Worm (Caenorhabditis elegans) whole organism, late embryonic: Measurements from ENCODE around the gene ndua-12.
"Not testable (repeated sequence)": the region's sequence is repeated elsewhere in the genome, so short reads cannot be mapped to it uniquely, and the experiment has no call there.

Experiments
- C08G9.2 ChIP-seq: sonication (generic microtip); optimal IDR thresholded peaks from 2 replicates; lab custom pipeline; 2016; ENCODE audit warnings: mild to moderate bottlenecking, missing genetic modification characterization, moderate library complexity, missing compliant biosample characterization
- F13H6.1 ChIP-seq: sonication (generic microtip); optimal IDR thresholded peaks from 2 replicates; lab custom pipeline; 2016; ENCODE audit warnings: missing genetic modification characterization, missing compliant biosample characterization
- Y22D7AL.16 ChIP-seq: sonication (generic microtip); optimal IDR thresholded peaks from 2 replicates; lab custom pipeline; 2016; ENCODE audit warnings: missing genetic modification characterization, missing compliant biosample characterization
- ahr-1 ChIP-seq: sonication (generic microtip); optimal IDR thresholded peaks from 2 replicates; lab custom pipeline; 2016; ENCODE audit warnings: missing genetic modification characterization, missing compliant biosample characterization
- ama-1 ChIP-seq: fragments of 150-350 bp; optimal IDR thresholded peaks from 2 replicates; lab custom pipeline; 2014
- ceh-14 ChIP-seq: sonication (generic microtip); optimal IDR thresholded peaks from 2 replicates; lab custom pipeline; 2016; ENCODE audit warnings: missing genotype, missing genetic modification characterization, missing compliant biosample characterization
- ceh-18 ChIP-seq: sonication (generic microtip); optimal IDR thresholded peaks from 2 replicates; lab custom pipeline; 2016; ENCODE audit warnings: missing genetic modification characterization, missing compliant biosample characterization
- ceh-19 ChIP-seq: fragments of 200-800 bp; sonication (Bioruptor generic); optimal IDR thresholded peaks from 2 replicates; lab custom pipeline; 2018; ENCODE audit warnings: mild to moderate bottlenecking, missing genetic modification characterization, missing compliant biosample characterization
- ceh-22 ChIP-seq: sonication (generic microtip); optimal IDR thresholded peaks from 2 replicates; lab custom pipeline; 2017; ENCODE audit warnings: missing biosample characterization, missing genetic modification characterization
- ceh-30 ChIP-seq: fragments of 150-350 bp; optimal IDR thresholded peaks from 2 replicates; lab custom pipeline; 2014; ENCODE audit warnings: missing biosample characterization, missing genetic modification characterization
- ceh-48 ChIP-seq: sonication (generic microtip); optimal IDR thresholded peaks from 2 replicates; lab custom pipeline; 2016; ENCODE audit warnings: missing genetic modification characterization, inconsistent platforms, missing compliant biosample characterization
- ceh-6 ChIP-seq: fragments of 200-800 bp; sonication (Bioruptor generic); optimal IDR thresholded peaks from 2 replicates; lab custom pipeline; 2018; ENCODE audit warnings: mild to moderate bottlenecking, missing genetic modification characterization, missing compliant biosample characterization
- che-1 ChIP-seq: sonication (generic microtip); optimal IDR thresholded peaks from 2 replicates; lab custom pipeline; 2016; ENCODE audit warnings: mild to moderate bottlenecking, missing genetic modification characterization, missing compliant biosample characterization
- dve-1 ChIP-seq: sonication (generic microtip); optimal IDR thresholded peaks from 2 replicates; lab custom pipeline; 2017; ENCODE audit warnings: antibody characterized with exemption, mild to moderate bottlenecking, missing genetic modification characterization, missing compliant biosample characterization
- elt-2 ChIP-seq: sonication (generic microtip); optimal IDR thresholded peaks from 2 replicates; lab custom pipeline; 2016; ENCODE audit warnings: missing genetic modification reagents, missing genetic modification characterization, missing compliant biosample characterization
- elt-4 ChIP-seq: sonication (generic microtip); optimal IDR thresholded peaks from 2 replicates; lab custom pipeline; 2016; ENCODE audit warnings: missing genetic modification characterization, missing compliant biosample characterization
- ets-4 ChIP-seq: sonication (generic microtip); optimal IDR thresholded peaks from 2 replicates; lab custom pipeline; 2016; ENCODE audit warnings: missing genetic modification characterization, missing compliant biosample characterization
- fax-1 ChIP-seq: sonication (generic microtip); optimal IDR thresholded peaks from 2 replicates; lab custom pipeline; 2016; ENCODE audit warnings: missing genotype, missing genetic modification characterization, missing compliant biosample characterization
- fkh-10 ChIP-seq: fragments of 150-350 bp; optimal IDR thresholded peaks from 2 replicates; lab custom pipeline; 2014; ENCODE audit warnings: missing biosample characterization, missing genetic modification reagents, missing genetic modification characterization
- fkh-6 ChIP-seq: sonication (generic microtip); optimal IDR thresholded peaks from 2 replicates; lab custom pipeline; 2016; ENCODE audit warnings: missing genetic modification characterization, missing compliant biosample characterization
- gmeb-2 ChIP-seq: sonication (generic microtip); optimal IDR thresholded peaks from 2 replicates; lab custom pipeline; 2016; ENCODE audit warnings: missing genetic modification characterization, inconsistent platforms, missing compliant biosample characterization
- hlh-30 ChIP-seq: sonication (generic microtip); optimal IDR thresholded peaks from 2 replicates; lab custom pipeline; 2017; ENCODE audit warnings: antibody characterized with exemption, missing genetic modification characterization, missing compliant biosample characterization; ENCODE audit not compliant: insufficient read depth
- hlh-6 ChIP-seq: sonication (generic microtip); optimal IDR thresholded peaks from 2 replicates; lab custom pipeline; 2016; ENCODE audit warnings: missing genotype, missing genetic modification characterization, missing compliant biosample characterization
- hlh-8 ChIP-seq: sonication (generic microtip); optimal IDR thresholded peaks from 2 replicates; lab custom pipeline; 2016; ENCODE audit warnings: missing genotype, missing genetic modification characterization, missing compliant biosample characterization
- lim-6 ChIP-seq: sonication (generic microtip); optimal IDR thresholded peaks from 2 replicates; lab custom pipeline; 2016; ENCODE audit warnings: missing genetic modification characterization, missing compliant biosample characterization
- madf-2 ChIP-seq: sonication (generic microtip); optimal IDR thresholded peaks from 2 replicates; lab custom pipeline; 2017; ENCODE audit warnings: missing genetic modification characterization, missing compliant biosample characterization
- mec-3 ChIP-seq: sonication (generic microtip); optimal IDR thresholded peaks from 2 replicates; lab custom pipeline; 2016; ENCODE audit warnings: borderline replicate concordance, missing genetic modification characterization, missing compliant biosample characterization
- nfya-1 ChIP-seq: sonication (generic microtip); optimal IDR thresholded peaks from 2 replicates; lab custom pipeline; 2017; ENCODE audit warnings: missing genetic modification characterization, mild to moderate bottlenecking, missing compliant biosample characterization, antibody characterized with exemption, moderate library complexity
- pax-1 ChIP-seq: fragments of 150-350 bp; optimal IDR thresholded peaks from 2 replicates; lab custom pipeline; 2014; ENCODE audit warnings: missing biosample characterization, missing genetic modification characterization
- pqm-1 ChIP-seq: sonication (generic microtip); optimal IDR thresholded peaks from 2 replicates; lab custom pipeline; 2016; ENCODE audit warnings: missing genetic modification characterization, missing compliant biosample characterization
- pros-1 ChIP-seq: fragments of 150-350 bp; optimal IDR thresholded peaks from 2 replicates; lab custom pipeline; 2014; ENCODE audit warnings: missing biosample characterization, missing genetic modification reagents, missing genetic modification characterization
- ref-2 ChIP-seq: sonication (generic microtip); optimal IDR thresholded peaks from 2 replicates; lab custom pipeline; 2016; ENCODE audit warnings: missing genetic modification characterization, missing compliant biosample characterization
- sdc-2 ChIP-seq: sonication (generic microtip); optimal IDR thresholded peaks from 2 replicates; lab custom pipeline; 2016; ENCODE audit warnings: missing genotype, missing genetic modification characterization, missing compliant biosample characterization
- syd-9 ChIP-seq: sonication (generic microtip); optimal IDR thresholded peaks from 2 replicates; lab custom pipeline; 2016; ENCODE audit warnings: mild to moderate bottlenecking, missing genetic modification characterization, moderate library complexity, missing compliant biosample characterization
- tbx-7 ChIP-seq: sonication (generic microtip); optimal IDR thresholded peaks from 2 replicates; lab custom pipeline; 2016; ENCODE audit warnings: missing genotype, missing genetic modification characterization, missing compliant biosample characterization
- unc-55 ChIP-seq: sonication (generic microtip); optimal IDR thresholded peaks from 2 replicates; lab custom pipeline; 2017; ENCODE audit warnings: missing biosample characterization, missing genetic modification reagents, missing genetic modification characterization
- ztf-16 ChIP-seq: sonication (generic microtip); optimal IDR thresholded peaks from 2 replicates; lab custom pipeline; 2017; ENCODE audit warnings: missing genetic modification characterization, missing compliant biosample characterization

ndua-12 gene

ce11 chrIV:2725784-2726183 is 6.2 kb upstream of the ndua-12 start, which contains the start of gene ubxn-2 (continued):
- TF ChIP-seq ceh-48 (tag; lab: Kevin White, UChicago), result peak; percentile 7
- peak; percentile 8 for TF ChIP-seq gmeb-2 (tag; lab: Kevin White, UChicago)
- no peak for TF ChIP-seq Y22D7AL.16 (tag; lab: Kevin White, UChicago)
- TF ChIP-seq fkh-10, result no peak
- no peak for TF ChIP-seq ets-4 (tag; lab: Kevin White, UChicago)
- TF ChIP-seq elt-2 (tag; lab: Kevin White, UChicago), result peak; percentile 49
- TF ChIP-seq madf-2 (tag; lab: Kevin White, UChicago), result no peak
- TF ChIP-seq ceh-22 (tag; lab: Kevin White, UChicago), result no peak
- TF ChIP-seq hlh-6, result no peak
- TF ChIP-seq hlh-30, result no peak
- no peak for TF ChIP-seq ceh-14 (tag; lab: Kevin White, UChicago)
- no peak for TF ChIP-seq ahr-1 (tag; lab: Kevin White, UChicago)
- no peak for TF ChIP-seq che-1
- TF ChIP-seq unc-55 (GFP tag; lab: Kevin White, UChicago), result no peak
- TF ChIP-seq fax-1 (tag; lab: Kevin White, UChicago), result no peak
- no peak for TF ChIP-seq syd-9

ce11 chrIV:2716474-2716873 is 3.2 kb downstream of the ndua-12 start, which contains the start of gene Y94H6A.7:
Gene Y94H6A.7 (minus strand): TSS chrIV:2716574.
- not testable (repeated sequence) for TF ChIP-seq ref-2 (tag; lab: Kevin White, UChicago); ama-1 (lab: Kevin White, UChicago); nfya-1 (tag; lab: Kevin White, UChicago)

ce11 chrIV:2712935-2713334 is 6.7 kb downstream of the ndua-12 start, which contains the start of gene Y94H6A.12:
Gene Y94H6A.12 (minus strand): TSS chrIV:2713035.
- TF ChIP-seq mec-3 (no peak), elt-4 (tag; lab: Kevin White, UChicago) (no peak), pqm-1 (tag; lab: Kevin White, UChicago) (no peak), ceh-6 (no peak), F13H6.1 (no peak), pros-1 (no peak), sdc-2 (tag; lab: Kevin White, UChicago) (no peak)

DNA sequence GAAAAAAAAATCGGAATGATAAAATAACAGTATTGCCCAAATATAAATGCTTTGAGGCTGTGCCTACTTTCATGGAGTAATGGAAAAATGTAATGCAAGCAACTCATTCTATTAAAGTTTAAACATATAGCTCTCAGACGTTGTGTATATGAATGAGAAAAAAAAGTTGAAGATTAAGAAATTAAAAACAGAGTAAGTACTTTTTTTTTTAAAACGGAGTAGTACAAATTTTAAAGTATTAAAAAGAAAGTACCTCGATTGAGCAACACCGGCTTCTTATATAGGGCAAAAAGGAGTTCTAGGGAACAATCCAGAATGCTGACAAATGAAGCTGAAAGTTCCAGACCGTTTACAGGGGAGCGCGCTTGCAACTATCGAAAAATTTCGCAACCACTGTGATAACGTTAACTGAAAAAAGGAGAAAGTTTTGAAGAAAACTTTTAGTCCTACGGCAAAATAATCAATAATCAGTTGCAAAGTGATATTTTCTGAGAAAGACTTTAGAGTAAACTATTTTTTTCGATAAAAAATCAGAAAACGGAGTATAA is 8.4 kb downstream of the ndua-12 start:
- TF ChIP-seq madf-2 (tag; lab: Kevin White, UChicago), result no peak

- TF ChIP-seq ztf-16 (tag; lab: Kevin White, UChicago) (no peak), hlh-8 (tag; lab: Kevin White, UChicago) (no peak), lim-6 (tag; lab: Kevin White, UChicago) (no peak), hlh-30 (no peak), fax-1 (tag; lab: Kevin White, UChicago) (no peak), syd-9 (no peak), ets-4 (tag; lab: Kevin White, UChicago) (no peak)
These were observed 9.3 kb downstream of the ndua-12 start, which contains the start of gene Y94H6A.10 for ce11 chrIV:2710203-2710935. Gene Y94H6A.10 (minus strand): TSS chrIV:2710666.

DNA sequence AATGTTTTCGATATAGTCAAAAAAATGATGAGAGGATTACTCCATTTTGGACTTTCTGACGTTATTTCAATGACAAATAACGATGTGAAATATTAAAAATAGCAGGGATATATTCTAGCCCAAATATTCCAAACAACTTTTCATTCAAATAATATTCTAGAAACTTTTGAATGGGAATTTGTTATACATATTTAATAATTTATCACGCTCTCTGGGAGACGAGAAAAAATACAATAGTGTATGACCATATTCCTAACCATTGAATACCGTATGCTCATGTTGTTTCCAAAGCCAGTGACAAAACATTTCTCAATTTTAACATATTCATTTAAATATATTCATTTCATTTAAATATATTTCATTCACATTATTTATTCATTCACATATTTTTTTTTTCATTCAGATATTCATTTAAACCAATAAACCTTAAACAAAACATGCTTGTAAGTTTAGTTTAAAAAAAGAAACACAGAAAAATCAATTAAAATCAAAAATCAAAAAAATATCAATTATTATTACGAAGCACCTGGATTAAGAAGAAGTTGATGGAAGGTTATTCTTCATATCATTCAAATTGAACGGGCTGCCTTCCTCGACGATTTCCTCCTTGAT is 9.9 kb downstream of the ndua-12 start:
- TF ChIP-seq ceh-30 (tag; lab: Kevin White, UChicago), result no peak
- no peak for TF ChIP-seq sdc-2 (tag; lab: Kevin White, UChicago)
- no peak for TF ChIP-seq C08G9.2 (tag; lab: Kevin White, UChicago)
- TF ChIP-seq fkh-6 (tag; lab: Kevin White, UChicago), result no peak
- TF ChIP-seq ztf-16 (tag; lab: Kevin White, UChicago), result no peak
- TF ChIP-seq ahr-1 (tag; lab: Kevin White, UChicago), result no peak
- TF ChIP-seq tbx-7, result no peak
- TF ChIP-seq che-1, result no peak
- TF ChIP-seq fax-1 (tag; lab: Kevin White, UChicago), result no peak
- no peak for TF ChIP-seq ceh-18 (tag; lab: Kevin White, UChicago)
- no peak for TF ChIP-seq ceh-19
- no peak for TF ChIP-seq pax-1 (tag; lab: Kevin White, UChicago)
- no peak for TF ChIP-seq dve-1 (tag; lab: Kevin White, UChicago)
- TF ChIP-seq, all 69 proteins: peak for 0
